Fruit fly (Drosophila melanogaster) whole organism, embryonic: Measurements from ENCODE around the gene eIF4E5.

Experiments used
- Antp ChIP-seq: fragments of 200-800 bp; sonication (Bioruptor generic); optimal IDR thresholded peaks from 3 replicates; lab custom pipeline; 2016; ENCODE audit warnings: missing biosample characterization, missing genetic modification characterization
- B-H2 ChIP-seq: fragments of 200-800 bp; sonication (Bioruptor generic); optimal IDR thresholded peaks from 2 replicates; lab custom pipeline; 2018; ENCODE audit warnings: missing biosample characterization, mild to moderate bottlenecking, missing genetic modification characterization
- CG10209 ChIP-seq: fragments of 200-800 bp; sonication (Bioruptor generic); optimal IDR thresholded peaks from 3 replicates; lab custom pipeline; 2017; ENCODE audit warnings: missing biosample characterization, mild to moderate bottlenecking, missing genetic modification characterization, missing genetic modification reagents
- CG10462 ChIP-seq: fragments of 200-800 bp; sonication (Bioruptor generic); optimal IDR thresholded peaks from 2 replicates; lab custom pipeline; 2016; ENCODE audit warnings: missing biosample characterization, missing genetic modification characterization
- CG11085 ChIP-seq: fragments of 200-800 bp; sonication (Bioruptor generic); IDR thresholded peaks from 2 replicates; pipeline ENCODE4 v1.3.6; 2022; ENCODE audit warnings: missing biosample characterization, missing genetic modification characterization
- CG12299 ChIP-seq: fragments of 200-800 bp; sonication (Bioruptor generic); optimal IDR thresholded peaks from 2 replicates; lab custom pipeline; 2018; ENCODE audit warnings: missing biosample characterization, mild to moderate bottlenecking, missing genetic modification characterization
- CG16863 ChIP-seq: fragments of 200-800 bp; sonication (Bioruptor generic); optimal IDR thresholded peaks from 3 replicates; lab custom pipeline; 2016; ENCODE audit warnings: missing biosample characterization, missing genetic modification characterization
- CG2202 ChIP-seq: fragments of 200-800 bp; sonication (Bioruptor generic); optimal IDR thresholded peaks from 2 replicates; lab custom pipeline; 2018; ENCODE audit warnings: missing biosample characterization, mild to moderate bottlenecking, missing genetic modification characterization
- CG2678 ChIP-seq: fragments of 200-800 bp; sonication (Bioruptor generic); optimal IDR thresholded peaks from 3 replicates; lab custom pipeline; 2019; ENCODE audit warnings: missing biosample characterization, mild to moderate bottlenecking, missing genetic modification characterization, moderate library complexity
- CG4404 ChIP-seq: fragments of 200-800 bp; sonication (Bioruptor generic); IDR thresholded peaks from 2 replicates; pipeline ENCODE4 v1.3.6; 2022; ENCODE audit warnings: missing biosample characterization, missing genetic modification characterization
- CG6791 ChIP-seq: fragments of 200-800 bp; sonication (Bioruptor generic); IDR thresholded peaks from 3 replicates; pipeline ENCODE4 v1.3.6; 2022; ENCODE audit warnings: missing biosample characterization, missing genetic modification characterization; ENCODE audit not compliant: partially characterized antibody
- CG9727 ChIP-seq: fragments of 200-800 bp; sonication (Bioruptor generic); optimal IDR thresholded peaks from 3 replicates; lab custom pipeline; 2017; ENCODE audit warnings: missing biosample characterization, mild to moderate bottlenecking, missing genetic modification characterization
- Dip3 ChIP-seq: fragments of 200-800 bp; sonication (Bioruptor generic); optimal IDR thresholded peaks from 3 replicates; lab custom pipeline; 2016; ENCODE audit warnings: missing biosample characterization, missing genetic modification characterization
- HmgD ChIP-seq: fragments of 200-800 bp; sonication (Bioruptor generic); optimal IDR thresholded peaks from 3 replicates; lab custom pipeline; 2016; ENCODE audit warnings: missing biosample characterization, missing genetic modification characterization
- HmgZ ChIP-seq: fragments of 200-800 bp; sonication (Bioruptor generic); optimal IDR thresholded peaks from 2 replicates; lab custom pipeline; 2018; ENCODE audit warnings: missing biosample characterization, mild to moderate bottlenecking, missing genetic modification characterization
- Hr39 ChIP-seq: fragments of >200 bp; optimal IDR thresholded peaks from 2 replicates; lab custom pipeline; 2017
- Jarid2 ChIP-seq: fragments of 200-800 bp; sonication (Bioruptor generic); optimal IDR thresholded peaks from 3 replicates; lab custom pipeline; 2017; ENCODE audit warnings: mild to moderate bottlenecking, missing biosample characterization, missing genetic modification reagents, missing genetic modification characterization
- Neu2 ChIP-seq: fragments of 200-800 bp; sonication (Bioruptor generic); optimal IDR thresholded peaks from 3 replicates; lab custom pipeline; 2016; ENCODE audit warnings: missing biosample characterization, missing genetic modification characterization, borderline replicate concordance
- Oli ChIP-seq: fragments of 200-800 bp; sonication (Bioruptor generic); optimal IDR thresholded peaks from 2 replicates; lab custom pipeline; 2018; ENCODE audit warnings: missing biosample characterization, mild to moderate bottlenecking, missing genetic modification characterization, moderate library complexity
- Rfx ChIP-seq: fragments of 200-800 bp; sonication (Bioruptor generic); IDR thresholded peaks from 2 replicates; pipeline ENCODE4 v1.3.6; 2022; ENCODE audit warnings: missing biosample characterization, missing genetic modification characterization
- Trl ChIP-seq, 3 experiments: fragments of >200 bp in 2 of 3; fragments of 200-800 bp in 1 of 3; sonication (Bioruptor generic) in 1 of 3; optimal IDR thresholded peaks; 2 replicates in 1 of 3; 3 replicates in 2 of 3; lab custom pipeline; 2016 to 2017; ENCODE audit warnings: missing biosample characterization in 1 of 3, missing genetic modification characterization in 1 of 3
- Vsx1 ChIP-seq: fragments of 200-800 bp; sonication (Bioruptor generic); optimal IDR thresholded peaks from 2 replicates; lab custom pipeline; 2017; ENCODE audit warnings: missing biosample characterization, mild to moderate bottlenecking, missing genetic modification characterization, missing genetic modification reagents
- ato ChIP-seq: fragments of 200-800 bp; sonication (Bioruptor generic); IDR thresholded peaks from 2 replicates; pipeline ENCODE4 v1.3.6; 2022; ENCODE audit warnings: missing biosample characterization, missing genetic modification characterization; ENCODE audit not compliant: partially characterized antibody
- bcd ChIP-seq: fragments of 200-800 bp; sonication (Bioruptor generic); optimal IDR thresholded peaks from 2 replicates; lab custom pipeline; 2017; ENCODE audit warnings: missing biosample characterization, mild to moderate bottlenecking, missing genetic modification characterization
- cad ChIP-seq: fragments of >200 bp; optimal IDR thresholded peaks from 2 replicates; lab custom pipeline; 2017; ENCODE audit warnings: missing biosample characterization, missing genetic modification characterization
- cas ChIP-seq: fragments of 200-800 bp; sonication (Bioruptor generic); IDR thresholded peaks from 2 replicates; pipeline ENCODE4 v1.3.6; 2022; ENCODE audit warnings: missing biosample characterization, missing genetic modification characterization
- corto ChIP-seq: fragments of 200-800 bp; sonication (Bioruptor generic); optimal IDR thresholded peaks from 2 replicates; lab custom pipeline; 2016; ENCODE audit warnings: missing biosample characterization, mild to moderate bottlenecking, missing genetic modification characterization, moderate library complexity
- crol ChIP-seq: fragments of 200-800 bp; sonication (Bioruptor generic); IDR thresholded peaks from 2 replicates; pipeline ENCODE4 v1.3.6; 2022; ENCODE audit warnings: missing biosample characterization, missing genetic modification characterization
- cwo ChIP-seq: fragments of 200-800 bp; sonication (Bioruptor generic); optimal IDR thresholded peaks from 3 replicates; lab custom pipeline; 2017; ENCODE audit warnings: missing biosample characterization, missing genetic modification characterization, mild to moderate bottlenecking, moderate library complexity, missing genetic modification reagents
- disco-r ChIP-seq: fragments of 200-800 bp; sonication (Bioruptor generic); optimal IDR thresholded peaks from 2 replicates; lab custom pipeline; 2016; ENCODE audit warnings: missing biosample characterization, missing genetic modification characterization
- ems ChIP-seq: fragments of 200-800 bp; sonication (Bioruptor generic); optimal IDR thresholded peaks from 3 replicates; lab custom pipeline; 2016; ENCODE audit warnings: missing biosample characterization, missing genetic modification characterization
- exex ChIP-seq: fragments of 200-800 bp; sonication (Bioruptor generic); optimal IDR thresholded peaks from 4 replicates; lab custom pipeline; 2018; ENCODE audit warnings: missing biosample characterization, mild to moderate bottlenecking, missing genetic modification characterization, moderate library complexity
- ftz-f1 ChIP-seq: fragments of 200-800 bp; sonication (Bioruptor generic); optimal IDR thresholded peaks from 2 replicates; lab custom pipeline; 2016; ENCODE audit warnings: missing biosample characterization, missing genetic modification characterization
- hkb ChIP-seq, 2 experiments: fragments of 200-800 bp in 1 of 2; fragments of >200 bp in 1 of 2; sonication (Bioruptor generic) in 1 of 2; IDR thresholded peaks in 1 of 2; optimal IDR thresholded peaks in 1 of 2; 2 replicates each; pipeline versions ENCODE4 v1.3.6 to Lab custom; 2017 to 2022; ENCODE audit warnings: missing biosample characterization in 1 of 2, missing genetic modification characterization in 1 of 2
- insv ChIP-seq, 2 experiments: fragments of 200-800 bp; sonication (Bioruptor generic); optimal IDR thresholded peaks; 3 replicates each; lab custom pipeline; 2016 to 2018; ENCODE audit warnings: missing biosample characterization in 2 of 2, missing genetic modification characterization in 2 of 2
- klu ChIP-seq: fragments of 200-800 bp; sonication (Bioruptor generic); IDR thresholded peaks from 2 replicates; pipeline ENCODE4 v1.3.6; 2022; ENCODE audit warnings: missing biosample characterization, missing genetic modification characterization
- knrl ChIP-seq: fragments of 200-800 bp; sonication (Bioruptor generic); IDR thresholded peaks from 3 replicates; pipeline ENCODE4 v1.3.6; 2022; ENCODE audit warnings: missing biosample characterization, missing genetic modification characterization; ENCODE audit not compliant: partially characterized antibody
- lmd ChIP-seq: fragments of 200-800 bp; sonication (Bioruptor generic); IDR thresholded peaks from 2 replicates; pipeline ENCODE4 v1.3.6; 2022; ENCODE audit warnings: missing biosample characterization, missing genetic modification characterization
- mam ChIP-seq: fragments of 200-800 bp; sonication (Bioruptor generic); optimal IDR thresholded peaks from 3 replicates; lab custom pipeline; 2016; ENCODE audit warnings: missing biosample characterization, missing genetic modification characterization
- pita ChIP-seq: fragments of 200-800 bp; sonication (Bioruptor generic); optimal IDR thresholded peaks from 2 replicates; lab custom pipeline; 2017; ENCODE audit warnings: missing biosample characterization, mild to moderate bottlenecking, missing genetic modification characterization
- pros ChIP-seq: fragments of 200-800 bp; sonication (Bioruptor generic); optimal IDR thresholded peaks from 3 replicates; lab custom pipeline; 2019; ENCODE audit warnings: missing biosample characterization, mild to moderate bottlenecking, missing genetic modification characterization, moderate library complexity
- repo ChIP-seq: fragments of 200-800 bp; sonication (Bioruptor generic); optimal IDR thresholded peaks from 2 replicates; lab custom pipeline; 2016; ENCODE audit warnings: missing biosample characterization, missing genetic modification characterization
- row ChIP-seq: fragments of 200-800 bp; sonication (Bioruptor generic); IDR thresholded peaks from 3 replicates; pipeline ENCODE4 v1.3.6; 2022; ENCODE audit warnings: missing biosample characterization, missing genetic modification characterization
- salm ChIP-seq: fragments of 200-800 bp; sonication (Bioruptor generic); optimal IDR thresholded peaks from 2 replicates; lab custom pipeline; 2018; ENCODE audit warnings: missing biosample characterization, mild to moderate bottlenecking, missing genetic modification characterization
- scrt ChIP-seq: fragments of 200-800 bp; sonication (Bioruptor generic); optimal IDR thresholded peaks from 2 replicates; lab custom pipeline; 2018; ENCODE audit warnings: missing biosample characterization, mild to moderate bottlenecking, missing genetic modification characterization, moderate library complexity
- sqz ChIP-seq: fragments of 200-800 bp; sonication (Bioruptor generic); optimal IDR thresholded peaks from 3 replicates; lab custom pipeline; 2018; ENCODE audit warnings: missing biosample characterization, mild to moderate bottlenecking, missing genetic modification characterization
- sug ChIP-seq: fragments of 200-800 bp; optimal IDR thresholded peaks from 2 replicates; lab custom pipeline; 2019; ENCODE audit warnings: missing biosample characterization, mild to moderate bottlenecking, missing genetic modification characterization, moderate library complexity
- unpg ChIP-seq: fragments of 200-800 bp; sonication (Bioruptor generic); optimal IDR thresholded peaks from 3 replicates; lab custom pipeline; 2018; ENCODE audit warnings: missing biosample characterization, mild to moderate bottlenecking, missing genetic modification characterization, moderate library complexity

The eIF4E5 gene

DNA sequence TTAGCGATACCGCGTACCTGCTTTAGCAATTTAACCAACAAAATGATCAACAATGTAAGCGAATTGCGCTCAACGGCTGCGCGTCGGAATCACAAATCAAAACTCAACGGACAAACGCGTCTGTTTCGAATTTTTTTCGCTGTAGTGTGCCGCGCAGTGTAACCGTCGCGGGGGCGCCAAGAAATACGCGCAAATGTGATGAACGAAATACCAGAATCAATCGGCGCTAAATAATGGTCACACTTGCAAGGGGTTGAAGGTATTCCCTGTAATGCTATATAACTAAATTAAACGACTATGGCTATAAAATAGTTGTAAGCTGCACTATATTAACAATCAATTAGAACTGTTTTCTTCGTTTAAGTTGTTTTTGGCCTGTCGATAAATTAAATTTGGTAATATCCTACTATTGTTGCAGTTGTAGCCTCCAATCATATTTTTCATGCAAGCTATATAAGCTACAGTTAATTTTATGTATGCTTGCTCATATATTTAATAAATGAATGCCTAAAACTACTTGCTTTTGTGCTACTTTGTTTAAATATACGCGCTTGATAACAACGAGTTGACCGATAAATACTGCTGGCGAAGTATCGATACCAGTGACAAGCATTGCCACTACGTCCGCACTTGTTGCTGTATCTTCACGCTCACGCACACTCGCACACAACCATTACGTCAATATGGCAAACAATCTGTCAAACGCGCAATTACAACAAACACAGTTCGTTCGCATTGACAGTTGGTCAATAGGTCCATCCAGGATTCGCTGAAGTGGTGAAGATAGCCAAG, 17.3 kb downstream of the eIF4E5 start, which contains the start of the genes pbl and CG8281 (continued):
- TF ChIP-seq repo (GFP tag; lab: Kevin White, UChicago) (no peak), CG10462 (no peak), Jarid2 (GFP tag; lab: Kevin White, UChicago) (peak; percentile 24), CG2202 (tag; lab: Kevin White, UChicago) (no peak), knrl (GFP tag; lab: Robert Waterston, UW) (peak; percentile 63), insv (GFP tag; optimal IDR thresholded peaks at IDR 0.05; lab: Kevin White, UChicago) (no peak), B-H2 (GFP tag; lab: Kevin White, UChicago) (peak; percentile 21), cad (GFP tag; lab: Kevin White, UChicago) (no peak), unpg (GFP tag; lab: Kevin White, UChicago) (peak; percentile 43), Trl (optimal IDR thresholded peaks at IDR 0.05; lab: Kevin White, UChicago) (no peak), Trl (GFP tag; optimal IDR thresholded peaks at IDR 0.05; lab: Kevin White, UChicago) (no peak), Vsx1 (GFP tag; lab: Kevin White, UChicago) (no peak), corto (GFP tag; lab: Kevin White, UChicago) (no peak), HmgD (GFP tag; lab: Kevin White, UChicago) (no peak), Hr39 (lab: Kevin White, UChicago) (no peak), scrt (peak; percentile 99), mam (peak; percentile 40), CG9727 (GFP tag; lab: Kevin White, UChicago) (peak; percentile 55), sqz (GFP tag; lab: Kevin White, UChicago) (peak; percentile 77), Oli (tag; lab: Kevin White, UChicago) (peak; percentile 29), CG10209 (GFP tag; lab: Kevin White, UChicago) (peak; percentile 39), Antp (GFP tag; lab: Kevin White, UChicago) (no peak), CG4404 (GFP tag; lab: Robert Waterston, UW) (no peak), cwo (GFP tag; lab: Kevin White, UChicago) (peak; percentile 23), CG11085 (GFP tag; lab: Robert Waterston, UW) (no peak), CG12299 (peak; percentile 25), pita (GFP tag; lab: Kevin White, UChicago) (no peak), ftz-f1 (GFP tag; lab: Kevin White, UChicago) (no peak), lmd (peak; percentile 22; the same call in 1 of the 2 replicates), CG2678 (tag; lab: Kevin White, UChicago) (peak; percentile 69), ems (GFP tag; lab: Kevin White, UChicago) (no peak), row (GFP tag; lab: Robert Waterston, UW) (peak; percentile 76), ato (GFP tag; lab: Robert Waterston, UW) (peak; percentile 66; the same call in 1 of the 2 replicates), klu (no peak), CG6791 (GFP tag; lab: Robert Waterston, UW) (peak; percentile 75; the same call in 2 of the 3 replicates), pros (GFP tag; lab: Kevin White, UChicago) (no peak), Neu2 (GFP tag; lab: Kevin White, UChicago) (peak; percentile 61), exex (tag; lab: Kevin White, UChicago) (no peak), bcd (GFP tag; lab: Kevin White, UChicago) (peak; percentile 47), hkb (optimal IDR thresholded peaks at IDR 0.05; lab: Kevin White, UChicago) (no peak), hkb (GFP tag; IDR thresholded peaks at IDR 0.05; lab: Robert Waterston, UW) (peak; percentile 62), Rfx (GFP tag; lab: Robert Waterston, UW) (peak; percentile 29; the same call in 1 of the 2 replicates), Dip3 (peak; percentile 9), crol (no peak), cas (GFP tag; lab: Robert Waterston, UW) (no peak), sug (tag; lab: Kevin White, UChicago) (peak; percentile 44), disco-r (GFP tag; lab: Kevin White, UChicago) (no peak), HmgZ (tag; lab: Kevin White, UChicago) (peak; percentile 0), CG16863 (peak; percentile 66), salm (tag; lab: Kevin White, UChicago) (no peak)
